Fruit fly (Drosophila melanogaster) whole organism, embryonic: Measurements from ENCODE around the gene CG5805.

Experiments used
- CG10979 ChIP-seq: fragments of 200-800 bp; sonication (Bioruptor generic); optimal IDR thresholded peaks from 2 replicates; lab custom pipeline; 2018; ENCODE audit warnings: missing biosample characterization, mild to moderate bottlenecking, missing genetic modification characterization, moderate library complexity
- Doc3 ChIP-seq: fragments of 200-800 bp; sonication (Bioruptor generic); IDR thresholded peaks from 3 replicates; pipeline ENCODE4 v1.3.6; 2022; ENCODE audit warnings: missing biosample characterization, missing genetic modification characterization; ENCODE audit not compliant: partially characterized antibody
- ash1 ChIP-seq: fragments of 200-800 bp; sonication (Bioruptor generic); optimal IDR thresholded peaks from 2 replicates; lab custom pipeline; 2018; ENCODE audit warnings: missing biosample characterization, mild to moderate bottlenecking, missing genetic modification characterization
- da ChIP-seq: fragments of 200-800 bp; sonication (Bioruptor generic); optimal IDR thresholded peaks from 2 replicates; lab custom pipeline; 2016; ENCODE audit warnings: missing biosample characterization, missing genetic modification characterization

DNA sequence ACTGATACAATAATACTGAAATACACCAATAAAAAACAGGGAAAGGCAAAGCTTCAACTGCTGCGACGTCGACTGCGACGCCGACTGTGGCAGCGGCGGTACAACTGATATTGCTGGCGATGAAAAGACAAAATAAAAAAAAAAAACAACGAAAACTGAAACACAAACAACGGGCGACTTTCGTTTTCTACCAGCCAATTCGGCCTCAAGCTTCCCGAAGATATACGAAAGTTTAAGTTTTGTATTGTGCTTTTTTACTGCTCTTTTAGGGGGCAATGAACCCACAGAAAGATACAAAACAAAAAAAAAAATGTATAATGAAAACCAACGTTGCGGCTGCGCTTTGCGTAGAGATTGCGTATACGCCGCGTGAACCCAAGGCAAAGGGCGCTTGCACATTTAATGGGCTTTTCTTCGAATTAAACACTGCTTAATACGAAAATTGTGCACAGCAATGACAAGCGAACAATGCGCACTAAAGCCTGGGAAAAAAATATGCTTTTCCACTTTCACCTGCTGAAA, 8.9 kb downstream of the CG5805 start:
- TF ChIP-seq Doc3 (GFP tag; lab: Robert Waterston, UW): no peak
- TF ChIP-seq CG10979 (tag; lab: Kevin White, UChicago): no peak
- no peak for TF ChIP-seq ash1 (GFP tag; lab: Kevin White, UChicago)
- no peak for TF ChIP-seq da
